Fruit fly (Drosophila melanogaster) whole organism, prepupa: Measurements from ENCODE around the gene Gyc76C.

Experiments
- CG16779 ChIP-seq: fragments of 200-800 bp; sonication (Bioruptor generic); optimal IDR thresholded peaks from 3 replicates; lab custom pipeline; 2017; ENCODE audit warnings: missing biosample characterization, mild to moderate bottlenecking, missing genetic modification characterization
- CG32006 ChIP-seq: fragments of 200-800 bp; sonication (Bioruptor generic); optimal IDR thresholded peaks from 3 replicates; lab custom pipeline; 2017; ENCODE audit warnings: missing biosample characterization, mild to moderate bottlenecking, missing genetic modification characterization
- CG34406 ChIP-seq: fragments of 200-800 bp; sonication (Bioruptor generic); optimal IDR thresholded peaks from 3 replicates; lab custom pipeline; 2016; ENCODE audit warnings: missing biosample characterization, missing genetic modification characterization
- CG6854 ChIP-seq: fragments of 200-800 bp; sonication (Bioruptor generic); optimal IDR thresholded peaks from 2 replicates; lab custom pipeline; 2017; ENCODE audit warnings: missing biosample characterization, mild to moderate bottlenecking, missing genetic modification characterization
- CG7368 ChIP-seq: fragments of 200-800 bp; sonication (Bioruptor generic); optimal IDR thresholded peaks from 3 replicates; lab custom pipeline; 2016; ENCODE audit warnings: missing biosample characterization, missing genetic modification characterization
- CG9139 ChIP-seq: fragments of 200-800 bp; sonication (Bioruptor generic); optimal IDR thresholded peaks from 3 replicates; lab custom pipeline; 2017; ENCODE audit warnings: missing biosample characterization, mild to moderate bottlenecking, missing genetic modification characterization
- Ets96B ChIP-seq: fragments of 200-800 bp; optimal IDR thresholded peaks from 2 replicates; lab custom pipeline; 2019; ENCODE audit warnings: missing biosample characterization, mild to moderate bottlenecking, missing genetic modification characterization, moderate library complexity
- OdsH ChIP-seq: fragments of 200-800 bp; sonication (Bioruptor generic); optimal IDR thresholded peaks from 3 replicates; lab custom pipeline; 2016; ENCODE audit warnings: missing biosample characterization, missing genetic modification characterization
- acj6 ChIP-seq: fragments of 200-800 bp; sonication (Bioruptor generic); optimal IDR thresholded peaks from 3 replicates; lab custom pipeline; 2016; ENCODE audit warnings: missing biosample characterization, missing genetic modification characterization
- dac ChIP-seq: fragments of 200-800 bp; sonication (Bioruptor generic); optimal IDR thresholded peaks from 2 replicates; lab custom pipeline; 2017; ENCODE audit warnings: missing biosample characterization, mild to moderate bottlenecking, missing genetic modification characterization
- net ChIP-seq: fragments of 200-800 bp; sonication (Bioruptor generic); optimal IDR thresholded peaks from 3 replicates; lab custom pipeline; 2016; ENCODE audit warnings: missing biosample characterization, missing genetic modification characterization
- topi ChIP-seq: fragments of 200-800 bp; sonication (Bioruptor generic); optimal IDR thresholded peaks from 3 replicates; lab custom pipeline; 2016; ENCODE audit warnings: missing biosample characterization, missing genetic modification characterization

DNA sequence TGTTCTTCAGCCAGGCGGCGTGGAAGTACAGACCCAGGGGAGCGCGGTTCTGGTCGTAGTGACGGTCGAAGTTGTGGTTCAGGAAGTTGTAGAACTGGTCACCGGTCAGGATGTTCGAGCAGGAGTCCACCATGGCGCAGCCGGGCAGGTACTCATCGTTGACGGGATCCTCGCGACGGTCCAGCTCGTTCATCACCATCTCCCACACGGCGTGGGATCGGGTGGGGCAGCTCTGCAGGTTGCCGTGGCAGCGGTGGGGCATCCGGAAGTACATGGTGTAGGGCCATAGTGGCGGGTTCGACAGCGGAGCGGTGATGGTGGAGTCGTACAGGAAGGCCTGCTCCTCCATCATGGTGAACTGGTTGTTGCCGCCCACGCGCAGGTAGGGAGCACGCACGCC lies 91.7 kb downstream of the Gyc76C start:
- TF ChIP-seq CG7368 (no peak), net (GFP tag; lab: Kevin White, UChicago) (no peak), CG6854 (no peak), dac (GFP tag; lab: Kevin White, UChicago) (no peak), CG9139 (GFP tag; lab: Kevin White, UChicago) (no peak), CG34406 (GFP tag; lab: Kevin White, UChicago) (no peak), OdsH (GFP tag; lab: Kevin White, UChicago) (no peak), Ets96B (tag; lab: Kevin White, UChicago) (no peak), acj6 (no peak), topi (GFP tag; lab: Kevin White, UChicago) (no peak), CG16779 (tag; lab: Kevin White, UChicago) (no peak), CG32006 (no peak)
